Fruit fly (Drosophila melanogaster) S2 (cell line): ENCODE results near the gene ImpL1.

ENCODE experiments used
- CG8478 ChIP-seq: fragments of >200 bp; optimal IDR thresholded peaks from 2 replicates; lab custom pipeline; 2018
- CTCF ChIP-seq, 2 experiments: fragments of >200 bp; optimal IDR thresholded peaks; 2 replicates each; lab custom pipeline; 2018

dm6 chr3L:13432791-13433190 lies 50.2 kb downstream of the ImpL1 start:
- TF ChIP-seq CTCF (optimal IDR thresholded peaks at IDR 0.05; lab: Kevin White, UChicago) (no peak), CG8478 (lab: Kevin White, UChicago) (no peak)
